Worm (Caenorhabditis elegans): Measurements from ENCODE around the gene lgc-57.

- TF ChIP-seq ref-1 (GFP tag; conservative IDR thresholded peaks at IDR 0.05) (no peak), ztf-29 (GFP tag; IDR thresholded peaks at IDR 0.05) (no peak), klf-2 (GFP tag; conservative IDR thresholded peaks at IDR 0.05) (no peak), flt-1 (GFP tag; IDR thresholded peaks at IDR 0.05) (no peak), cog-1 (tag; optimal IDR thresholded peaks at IDR 0.05) (no peak), T22C8.4 (GFP tag; IDR thresholded peaks at IDR 0.05) (no peak), ztf-23 (GFP tag; IDR thresholded peaks at IDR 0.05) (no peak)
Observed at ce11 chrII:10723069-10723468, 28.3 kb downstream of the lgc-57 start, which contains the start of gene C09G5.14.

All from whole organism, midembryonic.